Worm (Caenorhabditis elegans) whole organism, young adult: ENCODE measurements around the gene nhr-199.

Experiments
- Y67H2A.10 ChIP-seq: fragments of 200-800 bp; sonication (Bioruptor generic); conservative IDR thresholded peaks from 2 replicates; pipeline ENCODE4 v1.3.6; 2022; ENCODE audit warnings: missing genetic modification reagents, missing genetic modification characterization, missing compliant biosample characterization
- ama-1 ChIP-seq, 3 experiments: fragments of 150-350 bp in 1 of 3; sonication (generic microtip) in 2 of 3; optimal IDR thresholded peaks; 2 replicates each; lab custom pipeline; 2014 to 2018; ENCODE audit warnings: missing biosample characterization in 2 of 3, missing genetic modification characterization in 2 of 3, missing genetic modification reagents in 2 of 3
- fkh-3 ChIP-seq: sonication (generic microtip); optimal IDR thresholded peaks from 2 replicates; lab custom pipeline; 2016; ENCODE audit warnings: mild to moderate bottlenecking, missing genetic modification characterization, missing compliant biosample characterization
- tbp1 ChIP-seq: fragments of 200-800 bp; sonication (Bioruptor generic); optimal IDR thresholded peaks from 2 replicates; lab custom pipeline; 2018; ENCODE audit warnings: mild to moderate bottlenecking, missing genetic modification characterization, missing compliant biosample characterization
- ztf-25 ChIP-seq: fragments of 200-800 bp; sonication (Bioruptor generic); IDR thresholded peaks from 2 replicates; pipeline ENCODE4 v1.3.6; 2022; ENCODE audit warnings: missing genetic modification reagents, missing genetic modification characterization, missing compliant biosample characterization

DNA sequence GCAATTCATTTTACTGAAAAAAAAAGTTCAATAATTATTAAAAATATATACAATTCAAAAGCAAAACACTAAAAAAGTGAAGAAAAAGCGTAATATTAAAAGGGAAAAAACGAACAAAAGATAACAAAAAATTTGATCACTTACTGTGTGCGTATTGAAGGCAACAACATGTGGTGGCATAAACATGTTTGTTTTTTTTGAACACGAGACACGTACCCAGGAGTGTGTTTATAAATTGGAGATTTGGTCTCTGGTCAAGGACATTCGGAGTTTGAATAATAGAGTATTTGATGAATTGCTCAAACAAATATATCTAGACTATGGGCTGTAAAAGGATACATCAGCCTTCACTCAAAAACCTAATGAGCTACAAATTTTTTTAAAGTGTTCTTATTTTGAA, 15.9 kb upstream of the nhr-199 start:
- TF ChIP-seq tbp1 (GFP tag; lab: Kevin White, UChicago), result no peak
- no peak for TF ChIP-seq Y67H2A.10 (GFP tag; lab: Robert Waterston, UW)
- TF ChIP-seq fkh-3 (tag; lab: Kevin White, UChicago), result no peak
- TF ChIP-seq ama-1 (optimal IDR thresholded peaks at IDR 0.05; lab: Kevin White, UChicago), result no peak
- no peak for TF ChIP-seq ama-1 (GFP tag; optimal IDR thresholded peaks at IDR 0.05; lab: Kevin White, UChicago)
- no peak for TF ChIP-seq ztf-25
